Worm (Caenorhabditis elegans) whole organism, L2 larva: ENCODE data around the gene srw-26.
"Not testable (repeated sequence)": the region's sequence is repeated elsewhere in the genome, so short reads cannot be mapped to it uniquely, and the experiment has no call there.

ENCODE experiments used
- C34F6.9 ChIP-seq: fragments of 150-350 bp; optimal IDR thresholded peaks from 2 replicates; lab custom pipeline; 2014; ENCODE audit warnings: missing biosample characterization, missing genetic modification characterization
- F13H6.1 ChIP-seq: sonication (generic microtip); optimal IDR thresholded peaks from 2 replicates; lab custom pipeline; 2016; ENCODE audit warnings: missing genetic modification characterization, missing compliant biosample characterization
- R02D3.7 ChIP-seq: fragments of 150-350 bp; optimal IDR thresholded peaks from 2 replicates; lab custom pipeline; 2014; ENCODE audit warnings: missing biosample characterization, missing genetic modification characterization
- ZK546.5 ChIP-seq: sonication (generic microtip); optimal IDR thresholded peaks from 2 replicates; lab custom pipeline; 2017; ENCODE audit warnings: missing biosample characterization, missing genetic modification characterization
- alr-1 ChIP-seq: fragments of 150-350 bp; optimal IDR thresholded peaks from 2 replicates; lab custom pipeline; 2014; ENCODE audit warnings: missing biosample characterization, missing genetic modification characterization
- ama-1 ChIP-seq: fragments of 150-350 bp; optimal IDR thresholded peaks from 2 replicates; lab custom pipeline; 2018; ENCODE audit warnings: inconsistent platforms
- ceh-16 ChIP-seq: fragments of 150-350 bp; optimal IDR thresholded peaks from 2 replicates; lab custom pipeline; 2014; ENCODE audit warnings: missing biosample characterization, missing genetic modification characterization
- ceh-82 ChIP-seq: fragments of 150-350 bp; optimal IDR thresholded peaks from 2 replicates; lab custom pipeline; 2014; ENCODE audit warnings: missing biosample characterization, missing genetic modification characterization
- crh-2 ChIP-seq: sonication (generic microtip); optimal IDR thresholded peaks from 2 replicates; lab custom pipeline; 2017; ENCODE audit warnings: missing biosample characterization, missing genetic modification characterization
- dmd-4 ChIP-seq: sonication (generic microtip); optimal IDR thresholded peaks from 2 replicates; lab custom pipeline; 2017; ENCODE audit warnings: missing biosample characterization, missing genetic modification characterization
- egl-27 ChIP-seq: sonication (generic microtip); optimal IDR thresholded peaks from 3 replicates; lab custom pipeline; 2017; ENCODE audit warnings: missing biosample characterization, missing genetic modification reagents, missing genetic modification characterization
- elt-1 ChIP-seq: fragments of 150-350 bp; optimal IDR thresholded peaks from 2 replicates; lab custom pipeline; 2014; ENCODE audit warnings: missing biosample characterization, missing genetic modification characterization
- gmeb-1 ChIP-seq: fragments of 150-350 bp; optimal IDR thresholded peaks from 2 replicates; lab custom pipeline; 2014; ENCODE audit warnings: missing biosample characterization, missing genetic modification characterization
- lin-11 ChIP-seq: fragments of 150-350 bp; sonication (generic microtip); optimal IDR thresholded peaks from 2 replicates; lab custom pipeline; 2014; ENCODE audit warnings: missing biosample characterization, missing genetic modification characterization, inconsistent platforms, mixed read lengths
- lin-13 ChIP-seq: fragments of 150-350 bp; optimal IDR thresholded peaks from 2 replicates; lab custom pipeline; 2014; ENCODE audit warnings: missing biosample characterization, missing genetic modification reagents, missing genetic modification characterization
- lin-39 ChIP-seq: fragments of 150-350 bp; optimal IDR thresholded peaks from 2 replicates; lab custom pipeline; 2014; ENCODE audit warnings: missing biosample characterization, missing genetic modification reagents, missing genetic modification characterization
- mab-5 ChIP-seq: fragments of 150-350 bp; optimal IDR thresholded peaks from 2 replicates; lab custom pipeline; 2014; ENCODE audit warnings: missing biosample characterization, missing genetic modification characterization
- mdl-1 ChIP-seq, 2 experiments: fragments of 150-350 bp in 1 of 2; sonication (generic microtip) in 1 of 2; optimal IDR thresholded peaks; 2 replicates each; lab custom pipeline; 2017; ENCODE audit warnings: missing biosample characterization in 2 of 2, missing genetic modification characterization in 2 of 2
- nhr-10 ChIP-seq: sonication (generic microtip); optimal IDR thresholded peaks from 2 replicates; lab custom pipeline; 2017; ENCODE audit warnings: missing biosample characterization, missing genetic modification characterization
- nhr-11 ChIP-seq: fragments of 150-350 bp; optimal IDR thresholded peaks from 2 replicates; lab custom pipeline; 2014; ENCODE audit warnings: missing biosample characterization, missing genetic modification characterization
- nhr-12 ChIP-seq: fragments of 150-350 bp; optimal IDR thresholded peaks from 2 replicates; lab custom pipeline; 2014; ENCODE audit warnings: missing biosample characterization, missing genetic modification characterization
- nhr-129 ChIP-seq: fragments of 150-350 bp; optimal IDR thresholded peaks from 2 replicates; lab custom pipeline; 2014; ENCODE audit warnings: missing biosample characterization, missing genetic modification characterization
- nhr-21 ChIP-seq: fragments of 150-350 bp; optimal IDR thresholded peaks from 2 replicates; lab custom pipeline; 2014; ENCODE audit warnings: missing biosample characterization, missing genetic modification characterization
- nhr-237 ChIP-seq: fragments of 150-350 bp; optimal IDR thresholded peaks from 2 replicates; lab custom pipeline; 2014; ENCODE audit warnings: missing biosample characterization, missing genetic modification characterization
- nhr-25 ChIP-seq: fragments of 150-350 bp; sonication (generic microtip); optimal IDR thresholded peaks from 3 replicates; lab custom pipeline; 2014; ENCODE audit warnings: missing biosample characterization, missing genetic modification characterization
- nhr-77 ChIP-seq: fragments of 150-350 bp; optimal IDR thresholded peaks from 2 replicates; lab custom pipeline; 2014; ENCODE audit warnings: missing biosample characterization, missing genetic modification characterization
- sem-4 ChIP-seq: fragments of 150-350 bp; optimal IDR thresholded peaks from 2 replicates; lab custom pipeline; 2014; ENCODE audit warnings: missing biosample characterization, missing genetic modification reagents, missing genetic modification characterization
- skn-1 ChIP-seq: sonication (generic microtip); optimal IDR thresholded peaks from 2 replicates; lab custom pipeline; 2017; ENCODE audit warnings: missing biosample characterization, missing genetic modification characterization
- sma-3 ChIP-seq: sonication (generic microtip); optimal IDR thresholded peaks from 2 replicates; lab custom pipeline; 2016; ENCODE audit warnings: missing genetic modification reagents, missing genetic modification characterization, missing compliant biosample characterization
- sma-9 ChIP-seq, 2 experiments: fragments of 150-350 bp in 1 of 2; sonication (generic microtip) in 1 of 2; optimal IDR thresholded peaks; 2 replicates each; lab custom pipeline; 2014 to 2016; ENCODE audit warnings: missing genetic modification characterization in 2 of 2, mild to moderate bottlenecking in 1 of 2, missing biosample characterization in 1 of 2, missing compliant biosample characterization in 1 of 2, missing genetic modification reagents in 1 of 2, moderate library complexity in 1 of 2
- snpc-4 ChIP-seq: fragments of 150-350 bp; optimal IDR thresholded peaks from 2 replicates; lab custom pipeline; 2014; ENCODE audit warnings: missing biosample characterization, missing genetic modification characterization
- unc-55 ChIP-seq: fragments of 150-350 bp; sonication (generic microtip); optimal IDR thresholded peaks from 3 replicates; lab custom pipeline; 2014; ENCODE audit warnings: missing biosample characterization, missing genetic modification reagents, missing genetic modification characterization
- unc-62 ChIP-seq: fragments of 150-350 bp; optimal IDR thresholded peaks from 2 replicates; lab custom pipeline; 2014; ENCODE audit warnings: missing biosample characterization, missing genetic modification reagents, missing genetic modification characterization
- ztf-4 ChIP-seq: fragments of 150-350 bp; optimal IDR thresholded peaks from 2 replicates; lab custom pipeline; 2014; ENCODE audit warnings: missing biosample characterization, missing genetic modification characterization

The srw-26 gene

DNA sequence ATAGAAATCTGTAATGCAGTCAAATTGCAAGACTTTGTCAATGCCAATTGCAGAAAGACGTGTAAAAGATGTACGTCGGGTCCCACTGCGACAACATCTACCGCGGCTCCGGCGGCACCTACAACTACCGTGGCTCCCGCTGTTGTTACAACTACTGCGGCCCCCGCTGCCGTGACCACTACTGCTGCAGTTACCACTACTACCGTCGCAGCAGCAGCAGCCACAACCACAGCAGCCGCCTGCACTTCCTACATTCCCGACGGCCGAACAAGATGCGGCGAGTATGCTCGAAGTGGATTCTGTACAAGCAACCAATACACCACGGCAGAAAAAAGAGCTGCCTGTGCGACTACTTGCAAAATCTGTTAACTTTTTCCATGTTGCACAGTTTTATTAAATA, 17.5 kb downstream of the srw-26 start:
- TF ChIP-seq sem-4 (tag; lab: Kevin White, UChicago) (no peak), egl-27 (tag; lab: Kevin White, UChicago) (no peak), nhr-77 (tag; lab: Kevin White, UChicago) (no peak), lin-11 (tag; lab: Kevin White, UChicago) (no peak), crh-2 (tag; lab: Kevin White, UChicago) (no peak), unc-62 (GFP tag; lab: Kevin White, UChicago) (no peak), ceh-16 (tag; lab: Kevin White, UChicago) (no peak), lin-13 (GFP tag; lab: Kevin White, UChicago) (no peak), sma-3 (GFP tag; lab: Kevin White, UChicago) (no peak), ceh-82 (tag; lab: Kevin White, UChicago) (no peak), unc-55 (GFP tag; lab: Kevin White, UChicago) (no peak), mdl-1 (tag; optimal IDR thresholded peaks at IDR 0.05; lab: Kevin White, UChicago) (no peak), ama-1 (lab: Kevin White, UChicago) (no peak), mab-5 (tag; lab: Kevin White, UChicago) (no peak), sma-9 (GFP tag; optimal IDR thresholded peaks at IDR 0.05; lab: Kevin White, UChicago) (no peak), sma-9 (tag; optimal IDR thresholded peaks at IDR 0.05; lab: Kevin White, UChicago) (no peak)

DNA sequence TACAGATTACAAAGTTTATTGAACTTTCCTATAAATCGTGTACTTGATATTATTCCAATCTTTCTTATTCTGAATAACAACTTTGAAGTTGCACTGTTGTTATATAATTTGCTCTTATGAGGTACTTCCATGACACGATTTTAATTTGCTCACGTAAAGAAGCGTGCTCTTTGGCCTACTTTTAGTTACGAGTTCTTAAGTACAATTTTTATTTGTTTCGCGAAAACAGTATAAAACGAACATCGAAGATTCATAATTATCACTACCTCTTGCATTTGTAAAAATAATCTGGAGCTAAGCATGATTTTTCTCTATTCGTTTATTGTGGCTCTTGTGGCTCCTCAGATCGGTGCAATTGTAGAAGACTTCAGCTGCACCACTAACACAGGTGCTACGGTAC, 18.6 kb downstream of the srw-26 start, which contains the start of gene F35E8.7:
Gene F35E8.7, plus strand, starts transcription at position 301 of the 400 bp plus-strand sequence.
- TF ChIP-seq ZK546.5 (tag; lab: Kevin White, UChicago) (no peak), F13H6.1 (tag; lab: Kevin White, UChicago) (no peak), nhr-10 (no peak), lin-11 (tag; lab: Kevin White, UChicago) (no peak), gmeb-1 (tag; lab: Kevin White, UChicago) (no peak), nhr-12 (no peak), egl-27 (tag; lab: Kevin White, UChicago) (no peak), sma-9 (GFP tag; optimal IDR thresholded peaks at IDR 0.05; lab: Kevin White, UChicago) (no peak), sma-9 (tag; optimal IDR thresholded peaks at IDR 0.05; lab: Kevin White, UChicago) (no peak), C34F6.9 (tag; lab: Kevin White, UChicago) (no peak), ama-1 (lab: Kevin White, UChicago) (no peak), ztf-4 (tag; lab: Kevin White, UChicago) (no peak), mab-5 (tag; lab: Kevin White, UChicago) (no peak), unc-55 (GFP tag; lab: Kevin White, UChicago) (no peak)

DNA sequence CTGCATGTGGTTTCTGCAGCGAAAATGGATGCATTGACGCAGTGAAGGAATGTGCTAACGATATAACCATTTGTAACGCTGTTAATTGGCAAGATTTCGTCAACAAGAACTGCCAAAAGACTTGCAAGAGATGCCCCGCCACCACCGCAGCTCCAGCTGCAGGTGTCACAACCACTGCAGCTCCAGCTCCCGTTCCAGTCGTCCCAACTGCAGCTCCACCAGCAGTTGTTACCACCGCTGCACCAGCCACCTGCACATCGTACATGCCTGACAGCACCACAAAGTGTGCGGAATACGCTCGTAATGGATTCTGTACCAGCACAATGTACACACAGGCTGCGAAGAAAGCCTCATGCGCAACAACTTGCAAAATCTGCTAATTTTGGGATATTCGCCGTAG, 19.6 kb downstream of the srw-26 start:
- TF ChIP-seq dmd-4 (tag; lab: Kevin White, UChicago) (no peak), alr-1 (tag; lab: Kevin White, UChicago) (no peak), ceh-82 (tag; lab: Kevin White, UChicago) (no peak), lin-11 (tag; lab: Kevin White, UChicago) (no peak), skn-1 (tag; lab: Kevin White, UChicago) (no peak), F13H6.1 (tag; lab: Kevin White, UChicago) (no peak)

DNA sequence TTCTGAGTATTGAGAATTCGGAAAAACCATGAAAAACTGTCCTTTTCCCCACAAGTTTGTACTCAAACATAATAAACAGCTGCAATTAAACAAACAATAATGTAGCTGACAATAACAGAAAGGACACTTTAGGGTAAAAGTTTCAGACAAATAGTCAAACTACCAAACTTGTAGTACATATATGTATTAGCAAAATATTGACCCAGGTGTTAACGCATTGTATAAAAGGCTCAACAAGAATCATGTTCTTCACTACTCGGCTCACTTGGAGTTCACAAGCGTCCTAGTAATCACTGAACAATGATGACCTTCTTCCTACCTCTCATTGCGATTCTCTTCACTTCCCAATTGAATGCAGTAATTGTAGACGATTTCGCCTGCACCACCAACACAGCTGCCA, 20.4 kb downstream of the srw-26 start, which contains the start of gene F35E8.6:
Gene F35E8.6, plus strand, starts transcription at position 301 of the 400 bp plus-strand sequence.
- TF ChIP-seq C34F6.9 (tag; lab: Kevin White, UChicago) (no peak), nhr-129 (tag; lab: Kevin White, UChicago) (no peak), lin-13 (GFP tag; lab: Kevin White, UChicago) (no peak), elt-1 (no peak), skn-1 (tag; lab: Kevin White, UChicago) (no peak), nhr-25 (tag; lab: Kevin White, UChicago) (no peak), gmeb-1 (tag; lab: Kevin White, UChicago) (no peak), nhr-237 (no peak), dmd-4 (tag; lab: Kevin White, UChicago) (no peak), nhr-11 (tag; lab: Kevin White, UChicago) (no peak), alr-1 (tag; lab: Kevin White, UChicago) (no peak), ceh-82 (tag; lab: Kevin White, UChicago) (no peak), R02D3.7 (tag; lab: Kevin White, UChicago) (no peak), snpc-4 (tag; lab: Kevin White, UChicago) (no peak), lin-39 (tag; lab: Kevin White, UChicago) (no peak)

DNA sequence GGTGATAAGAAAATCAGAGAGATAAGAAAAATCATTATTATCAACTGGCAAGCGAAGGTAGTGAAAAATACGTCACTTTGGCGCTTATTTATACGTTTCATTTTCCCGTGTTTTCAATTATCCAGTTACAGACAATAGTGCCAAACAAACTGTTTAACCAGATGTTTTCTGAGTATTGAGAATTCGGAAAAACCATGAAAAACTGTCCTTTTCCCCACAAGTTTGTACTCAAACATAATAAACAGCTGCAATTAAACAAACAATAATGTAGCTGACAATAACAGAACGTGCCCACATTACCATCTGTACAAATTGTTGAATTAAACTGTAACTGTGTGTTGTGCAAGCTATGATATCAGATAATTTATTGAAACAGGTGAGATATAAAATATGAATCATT, 26.8 kb downstream of the srw-26 start, which contains the start of the genes F35E8.1 and F35E8.2:
Gene F35E8.1, minus strand, starts transcription at position 101 of the 400 bp plus-strand sequence.
Gene F35E8.2, plus strand, starts transcription at position 132 of the 400 bp plus-strand sequence.
- not testable (repeated sequence) for TF ChIP-seq nhr-21; nhr-12; sma-9 (GFP tag; optimal IDR thresholded peaks at IDR 0.05; lab: Kevin White, UChicago); sma-9 (tag; optimal IDR thresholded peaks at IDR 0.05; lab: Kevin White, UChicago)
